Worm (Caenorhabditis elegans) whole organism, young adult: ENCODE data around the gene unc-50.

ENCODE experiments used
- B0035.1 ChIP-seq: sonication (generic microtip); optimal IDR thresholded peaks from 2 replicates; lab custom pipeline; 2016; ENCODE audit warnings: missing genetic modification characterization, mild to moderate bottlenecking, missing compliant biosample characterization, missing genotype, missing genetic modification reagents
- B0336.3 ChIP-seq: fragments of 200-800 bp; sonication (Bioruptor generic); IDR thresholded peaks from 2 replicates; pipeline ENCODE4 v1.3.6; 2022; ENCODE audit warnings: missing genetic modification characterization, missing compliant biosample characterization
- C17E4.6 ChIP-seq: fragments of 200-800 bp; sonication (Bioruptor generic); IDR thresholded peaks from 2 replicates; pipeline ENCODE4 v1.3.6; 2022; ENCODE audit warnings: missing genetic modification reagents, missing genetic modification characterization, missing compliant biosample characterization
- F49E8.2 ChIP-seq: sonication (generic microtip); optimal IDR thresholded peaks from 3 replicates; lab custom pipeline; 2017; ENCODE audit warnings: missing genetic modification characterization, mild to moderate bottlenecking, missing compliant biosample characterization, antibody characterized with exemption, moderate library complexity; ENCODE audit not compliant: insufficient read depth
- K11D2.4 ChIP-seq: fragments of 200-800 bp; sonication (Bioruptor generic); IDR thresholded peaks from 2 replicates; pipeline ENCODE4 v1.3.6; 2022; ENCODE audit warnings: missing genetic modification reagents, missing genetic modification characterization, missing compliant biosample characterization
- Y56A3A.18 ChIP-seq: fragments of 200-800 bp; sonication (Bioruptor generic); IDR thresholded peaks from 2 replicates; pipeline ENCODE4 v1.3.6; 2022; ENCODE audit warnings: missing genetic modification reagents, missing genetic modification characterization, missing compliant biosample characterization
- ama-1 ChIP-seq, 3 experiments: fragments of 150-350 bp in 1 of 3; sonication (generic microtip) in 2 of 3; optimal IDR thresholded peaks; 2 replicates each; lab custom pipeline; 2014 to 2018; ENCODE audit warnings: missing biosample characterization in 2 of 3, missing genetic modification characterization in 2 of 3, missing genetic modification reagents in 2 of 3
- aptf-2 ChIP-seq: fragments of 200-800 bp; sonication (Bioruptor generic); conservative IDR thresholded peaks from 2 replicates; pipeline ENCODE4 v1.3.6; 2022; ENCODE audit warnings: missing genetic modification reagents, missing genetic modification characterization, missing compliant biosample characterization
- atf-7 ChIP-seq: sonication (generic microtip); optimal IDR thresholded peaks from 2 replicates; lab custom pipeline; 2017; ENCODE audit warnings: mild to moderate bottlenecking, missing genetic modification characterization, missing compliant biosample characterization
- attf-5 ChIP-seq: fragments of 200-800 bp; sonication (Bioruptor generic); optimal IDR thresholded peaks from 2 replicates; lab custom pipeline; 2018; ENCODE audit warnings: mild to moderate bottlenecking, missing genetic modification characterization, missing compliant biosample characterization
- bed-1 ChIP-seq: fragments of 200-800 bp; sonication (Bioruptor generic); IDR thresholded peaks from 2 replicates; pipeline ENCODE4 v1.3.6; 2022; ENCODE audit warnings: missing genetic modification reagents, missing genetic modification characterization, missing compliant biosample characterization
- bed-2 ChIP-seq: fragments of 200-800 bp; sonication (Bioruptor generic); IDR thresholded peaks from 2 replicates; pipeline ENCODE4 v1.3.6; 2022; ENCODE audit warnings: missing genetic modification reagents, missing genetic modification characterization, missing compliant biosample characterization
- cebp-1 ChIP-seq, 2 experiments: fragments of 200-800 bp in 1 of 2; sonication (Bioruptor generic) in 1 of 2; sonication (generic microtip) in 1 of 2; IDR thresholded peaks in 1 of 2; optimal IDR thresholded peaks in 1 of 2; 2 replicates each; pipeline versions ENCODE4 v1.3.6 to Lab custom; 2017 to 2022; ENCODE audit warnings: missing compliant biosample characterization in 2 of 2, missing genetic modification characterization in 2 of 2, mild to moderate bottlenecking in 1 of 2, missing genetic modification reagents in 1 of 2, moderate library complexity in 1 of 2
- ceh-100 ChIP-seq: fragments of 200-800 bp; sonication (Bioruptor generic); IDR thresholded peaks from 2 replicates; pipeline ENCODE4 v1.3.6; 2022; ENCODE audit warnings: missing genetic modification reagents, missing genetic modification characterization, missing compliant biosample characterization
- efl-1 ChIP-seq: fragments of 150-350 bp; optimal IDR thresholded peaks from 2 replicates; lab custom pipeline; 2014; ENCODE audit warnings: missing biosample characterization, missing genetic modification reagents, missing genetic modification characterization
- egl-18 ChIP-seq: fragments of 200-800 bp; sonication (Bioruptor generic); IDR thresholded peaks from 2 replicates; pipeline ENCODE4 v1.3.6; 2022; ENCODE audit warnings: missing genetic modification reagents, missing genetic modification characterization, missing compliant biosample characterization
- ekl-4 ChIP-seq: fragments of 200-800 bp; sonication (Bioruptor generic); IDR thresholded peaks from 2 replicates; pipeline ENCODE4 v1.3.6; 2022; ENCODE audit warnings: missing genetic modification reagents, missing genetic modification characterization, missing compliant biosample characterization
- fkh-3 ChIP-seq: sonication (generic microtip); optimal IDR thresholded peaks from 2 replicates; lab custom pipeline; 2016; ENCODE audit warnings: mild to moderate bottlenecking, missing genetic modification characterization, missing compliant biosample characterization
- him-1 ChIP-seq: sonication (generic microtip); optimal IDR thresholded peaks from 2 replicates; lab custom pipeline; 2016; ENCODE audit warnings: missing genotype, missing genetic modification reagents, missing genetic modification characterization, missing compliant biosample characterization
- hlh-26 ChIP-seq: fragments of 200-800 bp; sonication (Bioruptor generic); conservative IDR thresholded peaks from 2 replicates; pipeline ENCODE4 v1.3.6; 2022; ENCODE audit warnings: missing genetic modification reagents, missing genetic modification characterization, missing compliant biosample characterization
- hmg-20 ChIP-seq: fragments of 200-800 bp; sonication (Bioruptor generic); IDR thresholded peaks from 2 replicates; pipeline ENCODE4 v1.3.6; 2022; ENCODE audit warnings: missing genetic modification reagents, missing genetic modification characterization, missing compliant biosample characterization
- lag-1 ChIP-seq: fragments of 200-800 bp; sonication (Bioruptor generic); IDR thresholded peaks from 2 replicates; pipeline ENCODE4 v1.3.6; 2022; ENCODE audit warnings: missing genetic modification reagents, missing genetic modification characterization, missing compliant biosample characterization
- lin-26 ChIP-seq: fragments of 200-800 bp; sonication (Bioruptor generic); IDR thresholded peaks from 2 replicates; pipeline ENCODE4 v1.3.6; 2022; ENCODE audit warnings: missing genetic modification reagents, missing genetic modification characterization, missing compliant biosample characterization
- lin-40 ChIP-seq: sonication (generic microtip); optimal IDR thresholded peaks from 2 replicates; lab custom pipeline; 2016; ENCODE audit warnings: missing genetic modification characterization, mild to moderate bottlenecking, missing compliant biosample characterization, missing genotype, missing genetic modification reagents
- madf-10 ChIP-seq: sonication (generic microtip); optimal IDR thresholded peaks from 2 replicates; lab custom pipeline; 2016; ENCODE audit warnings: mild to moderate bottlenecking, missing genetic modification characterization, missing compliant biosample characterization
- madf-3 ChIP-seq: fragments of 200-800 bp; sonication (Bioruptor generic); IDR thresholded peaks from 2 replicates; pipeline ENCODE4 v1.3.6; 2022; ENCODE audit warnings: missing genetic modification reagents, missing genetic modification characterization, missing compliant biosample characterization
- madf-6 ChIP-seq: fragments of 200-800 bp; sonication (Bioruptor generic); IDR thresholded peaks from 2 replicates; pipeline ENCODE4 v1.3.6; 2022; ENCODE audit warnings: missing genetic modification reagents, missing genetic modification characterization, missing compliant biosample characterization
- nhr-80 ChIP-seq: sonication (generic microtip); optimal IDR thresholded peaks from 2 replicates; lab custom pipeline; 2016; ENCODE audit warnings: missing genetic modification characterization, missing compliant biosample characterization
- nhr-90 ChIP-seq: sonication (generic microtip); optimal IDR thresholded peaks from 2 replicates; lab custom pipeline; 2016; ENCODE audit warnings: missing genotype, mild to moderate bottlenecking, missing genetic modification characterization, missing compliant biosample characterization
- pbrm-1 ChIP-seq: fragments of 200-800 bp; sonication (Bioruptor generic); IDR thresholded peaks from 2 replicates; pipeline ENCODE4 v1.3.6; 2022; ENCODE audit warnings: missing genetic modification reagents, missing genetic modification characterization, missing compliant biosample characterization
- pha-4 ChIP-seq: fragments of 150-350 bp; sonication (generic microtip); optimal IDR thresholded peaks from 2 replicates; lab custom pipeline; 2014; ENCODE audit warnings: missing biosample characterization, missing genetic modification reagents, missing genetic modification characterization
- repo-1 ChIP-seq: sonication (generic microtip); optimal IDR thresholded peaks from 2 replicates; lab custom pipeline; 2017; ENCODE audit warnings: mild to moderate bottlenecking, missing genetic modification characterization, missing compliant biosample characterization
- somi-1 ChIP-seq: fragments of 200-800 bp; sonication (Bioruptor generic); optimal IDR thresholded peaks from 2 replicates; lab custom pipeline; 2018; ENCODE audit warnings: mild to moderate bottlenecking, missing genetic modification characterization, missing compliant biosample characterization
- tbx-9 ChIP-seq: sonication (generic microtip); optimal IDR thresholded peaks from 2 replicates; lab custom pipeline; 2016; ENCODE audit warnings: borderline replicate concordance, missing genetic modification characterization, inconsistent platforms, missing compliant biosample characterization
- ztf-26 ChIP-seq: sonication (generic microtip); optimal IDR thresholded peaks from 2 replicates; lab custom pipeline; 2017; ENCODE audit warnings: missing genetic modification characterization, missing compliant biosample characterization

The unc-50 gene

DNA sequence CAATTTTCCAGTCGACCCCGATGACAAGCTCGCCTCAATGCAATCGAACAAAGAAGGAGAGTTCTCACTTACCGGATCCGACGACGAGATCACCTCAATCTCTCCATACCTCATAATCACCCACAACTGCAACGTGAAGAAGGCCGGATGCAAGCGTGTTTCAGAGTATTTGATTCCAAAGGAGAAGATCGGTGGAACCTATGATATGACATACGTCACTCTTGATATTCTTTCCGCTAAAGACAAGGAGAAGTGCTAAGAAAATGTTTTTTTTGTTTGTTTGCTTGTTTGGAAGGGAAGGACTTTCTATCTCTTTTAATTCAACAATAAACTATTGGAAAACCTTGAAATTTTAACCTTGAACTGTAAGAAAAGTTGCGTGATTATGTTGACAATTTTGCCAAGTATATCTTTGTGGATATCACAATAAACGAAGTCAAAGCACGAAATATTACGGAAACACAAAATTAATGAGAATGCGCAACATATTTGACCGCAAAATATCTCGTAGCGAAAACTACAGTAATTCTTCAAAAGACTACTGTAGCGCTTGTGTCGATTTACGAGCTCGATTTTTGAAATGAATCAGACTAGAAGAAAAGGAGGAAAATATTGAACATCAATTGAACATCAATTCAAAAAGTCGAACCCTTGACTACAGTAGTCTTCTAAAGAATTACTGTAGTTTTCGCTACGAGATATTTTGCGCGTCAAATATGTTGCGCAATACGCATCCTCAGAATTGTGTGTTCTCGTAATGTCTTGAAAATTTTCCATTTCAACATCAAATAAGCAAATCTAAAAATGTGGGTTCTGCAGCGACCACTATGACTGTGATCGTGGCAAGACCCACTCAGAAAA is 21.3 kb upstream of the unc-50 start (continued):
- TF ChIP-seq nhr-90 (tag; lab: Kevin White, UChicago) (no peak), pbrm-1 (GFP tag; lab: Robert Waterston, UW) (no peak), hmg-20 (GFP tag; lab: Robert Waterston, UW) (no peak), ama-1 (optimal IDR thresholded peaks at IDR 0.05; lab: Kevin White, UChicago) (peak; percentile 78), ama-1 (GFP tag; optimal IDR thresholded peaks at IDR 0.05; lab: Kevin White, UChicago) (no peak), ekl-4 (GFP tag; lab: Robert Waterston, UW) (no peak), lin-40 (tag; lab: Kevin White, UChicago) (peak; percentile 21), F49E8.2 (tag; lab: Kevin White, UChicago) (no peak), B0035.1 (tag; lab: Kevin White, UChicago) (no peak), bed-2 (GFP tag; lab: Robert Waterston, UW) (no peak), somi-1 (GFP tag; lab: Kevin White, UChicago) (no peak), ztf-26 (tag; lab: Kevin White, UChicago) (peak; percentile 50)

DNA sequence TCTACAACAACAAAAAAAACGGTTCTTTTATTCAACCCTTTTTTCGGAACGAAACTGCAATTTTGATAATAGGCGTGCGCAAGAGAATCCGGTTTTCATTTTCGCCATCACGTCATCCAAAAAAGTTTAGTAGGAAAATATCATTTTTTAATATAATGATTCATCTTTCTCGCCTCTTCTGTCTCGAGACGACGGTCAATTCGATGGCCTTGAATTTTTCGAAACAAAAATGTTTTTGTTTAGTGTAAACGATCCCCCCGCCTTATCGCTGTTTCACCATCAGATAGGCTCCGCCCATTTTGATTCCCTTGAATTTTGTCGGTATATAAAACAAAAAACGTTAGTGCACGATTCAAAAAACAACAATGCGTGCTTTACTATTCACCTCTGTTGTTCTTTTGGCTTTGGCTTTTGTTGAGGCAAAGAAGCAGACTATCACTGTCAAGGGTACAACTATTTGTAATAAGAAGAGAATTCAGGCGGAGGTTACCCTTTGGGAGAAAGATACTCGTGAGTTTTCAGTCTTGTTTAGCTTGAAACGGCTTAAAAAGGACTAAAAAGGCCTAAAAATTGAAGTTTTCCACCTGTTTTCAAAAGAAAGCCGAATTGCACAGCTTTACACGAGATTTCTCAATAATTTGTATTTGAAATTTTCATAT is 19.7 kb upstream of the unc-50 start, which contains the start of gene ttr-15:
TSS of gene ttr-15 (plus strand) at position 340 of the 659 bp plus-strand sequence.
- TF ChIP-seq lin-40 (tag; lab: Kevin White, UChicago) (peak; percentile 57), lag-1 (GFP tag; lab: Robert Waterston, UW) (no peak), tbx-9 (tag; lab: Kevin White, UChicago) (peak; percentile 71), madf-6 (0 out of 2 replicates have a peak, but pooled peaks have one; percentile 25), cebp-1 (GFP tag; IDR thresholded peaks at IDR 0.05; lab: Robert Waterston, UW) (no peak), cebp-1 (tag; optimal IDR thresholded peaks at IDR 0.05; lab: Kevin White, UChicago) (peak; percentile 39), madf-10 (tag; lab: Kevin White, UChicago) (no peak), B0035.1 (tag; lab: Kevin White, UChicago) (peak; percentile 73), lin-26 (GFP tag; lab: Robert Waterston, UW) (peak; percentile 30; the same call in 1 of the 2 replicates), ama-1 (optimal IDR thresholded peaks at IDR 0.05; lab: Kevin White, UChicago) (peak; percentile 92), ama-1 (GFP tag; optimal IDR thresholded peaks at IDR 0.05; lab: Kevin White, UChicago) (peak in 1 of 2 experiments; percentile 6), attf-5 (GFP tag; lab: Kevin White, UChicago) (no peak), atf-7 (peak; percentile 11), hlh-26 (no peak), aptf-2 (GFP tag; lab: Robert Waterston, UW) (no peak), ceh-100 (GFP tag; lab: Robert Waterston, UW) (no peak), Y56A3A.18 (GFP tag; lab: Robert Waterston, UW) (0 out of 2 replicates have a peak, but pooled peaks have one; percentile 45), B0336.3 (GFP tag; lab: Robert Waterston, UW) (no peak; the same call in 1 of the 2 replicates), egl-18 (no peak), C17E4.6 (no peak), madf-3 (GFP tag; lab: Robert Waterston, UW) (no peak), fkh-3 (tag; lab: Kevin White, UChicago) (no peak), repo-1 (tag; lab: Kevin White, UChicago) (peak; percentile 22), efl-1 (GFP tag; lab: Kevin White, UChicago) (no peak)

DNA sequence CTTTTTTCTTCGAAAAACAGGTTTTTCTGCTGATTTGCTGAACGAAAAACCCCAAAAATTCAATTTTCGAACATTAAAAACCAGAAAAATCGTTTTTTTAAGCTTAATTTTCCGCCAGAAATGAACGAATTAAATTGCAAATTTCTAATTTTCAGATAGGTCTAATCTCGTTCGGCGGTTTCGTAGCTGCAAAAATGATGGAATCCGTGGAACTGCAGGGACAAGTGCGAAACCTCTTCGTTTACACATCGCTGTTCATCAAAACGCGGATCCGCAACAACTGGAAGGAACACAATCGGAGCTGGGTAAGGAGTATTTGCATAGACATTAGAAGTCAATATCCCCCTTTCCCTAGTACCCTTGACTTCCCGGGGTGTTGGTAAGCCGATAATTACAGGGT is 18.1 kb upstream of the unc-50 start:
- no peak for TF ChIP-seq nhr-80 (tag; lab: Kevin White, UChicago)
- TF ChIP-seq pha-4 (tag; lab: Kevin White, UChicago) = no peak
- TF ChIP-seq bed-1 (GFP tag; lab: Robert Waterston, UW) = no peak
- no peak for TF ChIP-seq K11D2.4
- no peak for TF ChIP-seq him-1
